Worm (Caenorhabditis elegans) whole organism, mixed stage, embryonic: ENCODE measurements around the gene K09E2.1.

Experiments used
- blmp-1 ChIP-seq: fragments of 150-350 bp; optimal IDR thresholded peaks from 2 replicates; lab custom pipeline; 2014; ENCODE audit warnings: missing biosample characterization, missing genetic modification characterization
- ceh-83 ChIP-seq: fragments of 200-800 bp; sonication (Bioruptor generic); optimal IDR thresholded peaks from 2 replicates; lab custom pipeline; 2018; ENCODE audit warnings: mild to moderate bottlenecking, missing genetic modification characterization, missing compliant biosample characterization
- ces-1 ChIP-seq: fragments of 150-350 bp; optimal IDR thresholded peaks from 2 replicates; lab custom pipeline; 2014; ENCODE audit warnings: missing biosample characterization, missing genetic modification reagents, missing genetic modification characterization
- elt-1 ChIP-seq: sonication (generic microtip); optimal IDR thresholded peaks from 2 replicates; lab custom pipeline; 2017; ENCODE audit warnings: missing genetic modification characterization, mild to moderate bottlenecking, missing compliant biosample characterization, antibody characterized with exemption, moderate library complexity, borderline replicate concordance; ENCODE audit not compliant: insufficient read depth
- mep-1 ChIP-seq: fragments of 150-350 bp; optimal IDR thresholded peaks from 2 replicates; lab custom pipeline; 2017; ENCODE audit warnings: missing biosample characterization, missing genetic modification reagents, missing genetic modification characterization, inconsistent platforms
- nhr-76 ChIP-seq: sonication (generic microtip); optimal IDR thresholded peaks from 2 replicates; lab custom pipeline; 2017; ENCODE audit warnings: missing biosample characterization, missing genetic modification characterization
- pha-4 ChIP-seq: fragments of 150-350 bp; optimal IDR thresholded peaks from 2 replicates; lab custom pipeline; 2018; ENCODE audit warnings: missing biosample characterization, missing genetic modification reagents, missing genetic modification characterization
- unc-39 ChIP-seq: fragments of 150-350 bp; optimal IDR thresholded peaks from 2 replicates; lab custom pipeline; 2014; ENCODE audit warnings: missing biosample characterization, missing genetic modification characterization
- unc-62 ChIP-seq: fragments of 150-350 bp; optimal IDR thresholded peaks from 2 replicates; lab custom pipeline; 2014; ENCODE audit warnings: missing biosample characterization, missing genetic modification reagents, missing genetic modification characterization

ce11 chrX:8656019-8656418 is 25.7 kb upstream of the K09E2.1 start:
- TF ChIP-seq unc-39 = no peak
- TF ChIP-seq mep-1 (tag; lab: Kevin White, UChicago) = no peak
- TF ChIP-seq ces-1 (GFP tag; lab: Kevin White, UChicago) = no peak
- no peak for TF ChIP-seq elt-1
- no peak for TF ChIP-seq nhr-76 (tag; lab: Kevin White, UChicago)
- TF ChIP-seq ceh-83 = no peak
- TF ChIP-seq blmp-1 (tag; lab: Kevin White, UChicago) = no peak
- TF ChIP-seq unc-62 (GFP tag; lab: Kevin White, UChicago) = no peak
- no peak for TF ChIP-seq pha-4 (tag; lab: Kevin White, UChicago)
